Worm (Caenorhabditis elegans): ENCODE measurements around the gene Y47D3B.4.

The Y47D3B.4 gene

ce11 chrIII:11443408-11443994 lies 38.4 kb downstream of the Y47D3B.4 start:
- TF ChIP-seq med-1 (GFP tag; optimal IDR thresholded peaks at IDR 0.05; ENCODE audit: insufficient read depth) (no peak), ref-1 (GFP tag; conservative IDR thresholded peaks at IDR 0.05) (no peak), cog-1 (tag; optimal IDR thresholded peaks at IDR 0.05) (no peak), flt-1 (GFP tag; IDR thresholded peaks at IDR 0.05) (no peak), klf-2 (GFP tag; conservative IDR thresholded peaks at IDR 0.05) (no peak), ztf-23 (GFP tag; IDR thresholded peaks at IDR 0.05) (no peak), T22C8.4 (GFP tag; IDR thresholded peaks at IDR 0.05) (no peak), tab-1 (GFP tag; IDR thresholded peaks at IDR 0.05) (no peak), ztf-29 (GFP tag; IDR thresholded peaks at IDR 0.05) (no peak)

- TF ChIP-seq ztf-29 (GFP tag; IDR thresholded peaks at IDR 0.05) (no peak), med-1 (GFP tag; optimal IDR thresholded peaks at IDR 0.05; ENCODE audit: insufficient read depth) (no peak), ztf-23 (GFP tag; IDR thresholded peaks at IDR 0.05) (no peak), T22C8.4 (GFP tag; IDR thresholded peaks at IDR 0.05) (no peak), flt-1 (GFP tag; IDR thresholded peaks at IDR 0.05) (no peak), tab-1 (GFP tag; IDR thresholded peaks at IDR 0.05) (no peak), cog-1 (tag; optimal IDR thresholded peaks at IDR 0.05) (no peak), ref-1 (GFP tag; conservative IDR thresholded peaks at IDR 0.05) (no peak), klf-2 (GFP tag; conservative IDR thresholded peaks at IDR 0.05) (no peak)
These were observed 39.7 kb downstream of the Y47D3B.4 start for ce11 chrIII:11444796-11445386.

- no peak for TF ChIP-seq ref-1 (GFP tag; conservative IDR thresholded peaks at IDR 0.05)
- no peak for TF ChIP-seq flt-1 (GFP tag; IDR thresholded peaks at IDR 0.05)
These were observed 41.7 kb downstream of the Y47D3B.4 start for ce11 chrIII:11446826-11447225.

- TF ChIP-seq ref-1 (GFP tag; conservative IDR thresholded peaks at IDR 0.05) (no peak), klf-2 (GFP tag; conservative IDR thresholded peaks at IDR 0.05) (no peak), tab-1 (GFP tag; IDR thresholded peaks at IDR 0.05) (no peak), med-1 (GFP tag; optimal IDR thresholded peaks at IDR 0.05; ENCODE audit: insufficient read depth) (no peak)
These were observed 43.2 kb downstream of the Y47D3B.4 start for ce11 chrIII:11448330-11448729.

- TF ChIP-seq ztf-23 (GFP tag; IDR thresholded peaks at IDR 0.05) (no peak), klf-2 (GFP tag; conservative IDR thresholded peaks at IDR 0.05) (no peak), flt-1 (GFP tag; IDR thresholded peaks at IDR 0.05) (no peak), T22C8.4 (GFP tag; IDR thresholded peaks at IDR 0.05) (no peak), med-1 (GFP tag; optimal IDR thresholded peaks at IDR 0.05; ENCODE audit: insufficient read depth) (no peak), ztf-29 (GFP tag; IDR thresholded peaks at IDR 0.05) (no peak), tab-1 (GFP tag; IDR thresholded peaks at IDR 0.05) (no peak), ref-1 (GFP tag; conservative IDR thresholded peaks at IDR 0.05) (no peak), cog-1 (tag; optimal IDR thresholded peaks at IDR 0.05) (no peak)
These were observed 46.2 kb downstream of the Y47D3B.4 start for ce11 chrIII:11451380-11451779.

- TF ChIP-seq ztf-23 (GFP tag; IDR thresholded peaks at IDR 0.05) (no peak), ref-1 (GFP tag; conservative IDR thresholded peaks at IDR 0.05) (no peak), ztf-29 (GFP tag; IDR thresholded peaks at IDR 0.05) (no peak), tab-1 (GFP tag; IDR thresholded peaks at IDR 0.05) (no peak), cog-1 (tag; optimal IDR thresholded peaks at IDR 0.05) (no peak), med-1 (GFP tag; optimal IDR thresholded peaks at IDR 0.05; ENCODE audit: insufficient read depth) (no peak), klf-2 (GFP tag; conservative IDR thresholded peaks at IDR 0.05) (no peak), T22C8.4 (GFP tag; IDR thresholded peaks at IDR 0.05) (no peak), flt-1 (GFP tag; IDR thresholded peaks at IDR 0.05) (no peak)
These were observed 47.4 kb downstream of the Y47D3B.4 start for ce11 chrIII:11452530-11452929.

ce11 chrIII:11453970-11454369 lies 48.8 kb downstream of the Y47D3B.4 start:
- TF ChIP-seq flt-1 (GFP tag; IDR thresholded peaks at IDR 0.05) (no peak), cog-1 (tag; optimal IDR thresholded peaks at IDR 0.05) (no peak), ztf-29 (GFP tag; IDR thresholded peaks at IDR 0.05) (no peak), med-1 (GFP tag; optimal IDR thresholded peaks at IDR 0.05; ENCODE audit: insufficient read depth) (no peak), ref-1 (GFP tag; conservative IDR thresholded peaks at IDR 0.05) (no peak), tab-1 (GFP tag; IDR thresholded peaks at IDR 0.05) (no peak), T22C8.4 (GFP tag; IDR thresholded peaks at IDR 0.05) (no peak), klf-2 (GFP tag; conservative IDR thresholded peaks at IDR 0.05) (no peak)

ce11 chrIII:11456577-11456976 lies 51.4 kb downstream of the Y47D3B.4 start, which contains the start of gene plr-1:
Gene plr-1 (plus strand): TSS chrIII:11456877.
- TF ChIP-seq ztf-23 (GFP tag; IDR thresholded peaks at IDR 0.05) (no peak), flt-1 (GFP tag; IDR thresholded peaks at IDR 0.05) (no peak), med-1 (GFP tag; optimal IDR thresholded peaks at IDR 0.05; ENCODE audit: insufficient read depth) (no peak), ref-1 (GFP tag; conservative IDR thresholded peaks at IDR 0.05) (no peak), ztf-29 (GFP tag; IDR thresholded peaks at IDR 0.05) (no peak)

- TF ChIP-seq cog-1 (tag; optimal IDR thresholded peaks at IDR 0.05) (no peak), ref-1 (GFP tag; conservative IDR thresholded peaks at IDR 0.05) (no peak), med-1 (GFP tag; optimal IDR thresholded peaks at IDR 0.05; ENCODE audit: insufficient read depth) (no peak), klf-2 (GFP tag; conservative IDR thresholded peaks at IDR 0.05) (no peak), ztf-23 (GFP tag; IDR thresholded peaks at IDR 0.05) (no peak), T22C8.4 (GFP tag; IDR thresholded peaks at IDR 0.05) (no peak), ztf-29 (GFP tag; IDR thresholded peaks at IDR 0.05) (no peak), tab-1 (GFP tag; IDR thresholded peaks at IDR 0.05) (no peak), flt-1 (GFP tag; IDR thresholded peaks at IDR 0.05) (no peak)
These were observed 52.8 kb downstream of the Y47D3B.4 start for ce11 chrIII:11457911-11458310.

- TF ChIP-seq T22C8.4 (GFP tag; IDR thresholded peaks at IDR 0.05) = no peak
- TF ChIP-seq flt-1 (GFP tag; IDR thresholded peaks at IDR 0.05) = no peak
- TF ChIP-seq ref-1 (GFP tag; conservative IDR thresholded peaks at IDR 0.05) = no peak
- no peak for TF ChIP-seq tab-1 (GFP tag; IDR thresholded peaks at IDR 0.05)
- no peak for TF ChIP-seq ztf-29 (GFP tag; IDR thresholded peaks at IDR 0.05)
- no peak for TF ChIP-seq ztf-23 (GFP tag; IDR thresholded peaks at IDR 0.05)
- TF ChIP-seq med-1 (GFP tag; optimal IDR thresholded peaks at IDR 0.05; ENCODE audit: insufficient read depth) = no peak
- no peak for TF ChIP-seq klf-2 (GFP tag; conservative IDR thresholded peaks at IDR 0.05)
- TF ChIP-seq cog-1 (tag; optimal IDR thresholded peaks at IDR 0.05) = no peak
These were observed 53.9 kb downstream of the Y47D3B.4 start for ce11 chrIII:11459041-11459440.

All from whole organism, midembryonic.